Worm (Caenorhabditis elegans) whole organism, young adult: ENCODE measurements around the gene flp-27.
A peak's percentile ranks its signal among the peaks of the same experiment; 100 is the strongest.

Source experiments
- madf-3 ChIP-seq: fragments of 200-800 bp; sonication (Bioruptor generic); IDR thresholded peaks from 2 replicates; pipeline ENCODE4 v1.3.6; 2022; ENCODE audit warnings: missing genetic modification reagents, missing genetic modification characterization, missing compliant biosample characterization
- snpc-4 ChIP-seq, 5 experiments: fragments of 150-350 bp in 1 of 5; sonication (generic microtip) in 4 of 5; optimal IDR thresholded peaks; 2 replicates each; lab custom pipeline; 2014 to 2018; ENCODE audit warnings: missing genetic modification characterization in 5 of 5, missing biosample characterization in 3 of 5, antibody characterized with exemption in 2 of 5, mild to moderate bottlenecking in 2 of 5, missing compliant biosample characterization in 2 of 5, missing genotype in 2 of 5, moderate library complexity in 2 of 5, missing genetic modification reagents in 1 of 5

ce11 chrII:5698254-5698653, 17.5 kb downstream of the flp-27 start:
- TF ChIP-seq snpc-4 (GFP tag; optimal IDR thresholded peaks at IDR 0.05; lab: Kevin White, UChicago) (no peak), snpc-4 (tag; optimal IDR thresholded peaks at IDR 0.05; lab: Kevin White, UChicago) (peak in 2 of 4 experiments; percentile 21 to 64), madf-3 (GFP tag; lab: Robert Waterston, UW) (no peak)
